Fruit fly (Drosophila melanogaster): Measurements from ENCODE around the gene inaF-A.

inaF-A gene

dm6 chrX:11736421-11736820, 2.7 kb upstream of the inaF-A start (continued):
- no peak for TF ChIP-seq CG33557 (GFP tag; optimal IDR thresholded peaks at IDR 0.05)
- no peak for TF ChIP-seq CG6683 (GFP tag; optimal IDR thresholded peaks at IDR 0.05)
- TF ChIP-seq Ets65A (GFP tag) = peak; percentile 50
- TF ChIP-seq Oaz (GFP tag; IDR thresholded peaks at IDR 0.05) = no peak
- peak; percentile 51; the same call in 1 of the 3 replicates for TF ChIP-seq row (GFP tag; IDR thresholded peaks at IDR 0.05)
- TF ChIP-seq repo (GFP tag; optimal IDR thresholded peaks at IDR 0.05) = no peak
- TF ChIP-seq CG3726 (GFP tag; IDR thresholded peaks at IDR 0.05) = no peak
- TF ChIP-seq MBD-R2 (GFP tag; IDR thresholded peaks at IDR 0.05) = no peak
- no peak for TF ChIP-seq croc (GFP tag; conservative IDR thresholded peaks at IDR 0.05)
- no peak for TF ChIP-seq Antp (GFP tag; optimal IDR thresholded peaks at IDR 0.05)
- TF ChIP-seq CG18011 (GFP tag; optimal IDR thresholded peaks at IDR 0.05) = no peak
- no peak for TF ChIP-seq toy (GFP tag; IDR thresholded peaks at IDR 0.05)
- TF ChIP-seq mld (GFP tag; IDR thresholded peaks at IDR 0.05; ENCODE audit: partially characterized antibody) = no peak
- no peak for TF ChIP-seq Camta (GFP tag; optimal IDR thresholded peaks at IDR 0.05)
- no peak for TF ChIP-seq ttk (GFP tag; IDR thresholded peaks at IDR 0.05)
- peak; percentile 26 for TF ChIP-seq Blimp-1 (GFP tag; optimal IDR thresholded peaks at IDR 0.05)
- TF ChIP-seq ara (GFP tag; IDR thresholded peaks at IDR 0.05) = no peak
- TF ChIP-seq HLHmδ (GFP tag; optimal IDR thresholded peaks at IDR 0.05) = no peak
- TF ChIP-seq tin (GFP tag; optimal IDR thresholded peaks at IDR 0.05) = no peak
- TF ChIP-seq Aef1 (GFP tag; IDR thresholded peaks at IDR 0.05) = no peak
- no peak for TF ChIP-seq CG3847 (GFP tag; IDR thresholded peaks at IDR 0.05)
- no peak for TF ChIP-seq prd (optimal IDR thresholded peaks at IDR 0.05)
- 0 out of 3 replicates have a peak, but pooled peaks have one; percentile 31 for TF ChIP-seq prd (GFP tag; IDR thresholded peaks at IDR 0.05)
- TF ChIP-seq kah (GFP tag; optimal IDR thresholded peaks at IDR 0.05) = no peak
- TF ChIP-seq Dll (GFP tag; IDR thresholded peaks at IDR 0.05; ENCODE audit: partially characterized antibody) = no peak
- no peak for TF ChIP-seq CG11696 (GFP tag; IDR thresholded peaks at IDR 0.05)
- TF ChIP-seq CG15696 (tag; optimal IDR thresholded peaks at IDR 0.05) = no peak
- peak; percentile 7 for TF ChIP-seq CG14710 (tag; optimal IDR thresholded peaks at IDR 0.05)
- TF ChIP-seq CG15479 (GFP tag; optimal IDR thresholded peaks at IDR 0.05) = no peak
- peak; percentile 7 for TF ChIP-seq CG9727 (GFP tag; optimal IDR thresholded peaks at IDR 0.05)
- no peak for TF ChIP-seq twi (tag; optimal IDR thresholded peaks at IDR 0.05)
- peak; percentile 2 for TF ChIP-seq Oli (tag; optimal IDR thresholded peaks at IDR 0.05)
- no peak for TF ChIP-seq cg (GFP tag; optimal IDR thresholded peaks at IDR 0.05)
- TF ChIP-seq CG4730 (GFP tag; IDR thresholded peaks at IDR 0.05) = no peak
- TF ChIP-seq Xrp1 (GFP tag; IDR thresholded peaks at IDR 0.05) = peak; percentile 33; the same call in 1 of the 2 replicates
- 0 out of 2 replicates have a peak, but pooled peaks have one; percentile 22 for TF ChIP-seq sisA (GFP tag; IDR thresholded peaks at IDR 0.05)
- TF ChIP-seq CG33213 (GFP tag; optimal IDR thresholded peaks at IDR 0.05) = no peak
- TF ChIP-seq CG4424 (GFP tag; optimal IDR thresholded peaks at IDR 0.05) = peak; percentile 19
- TF ChIP-seq Hr51 (GFP tag; optimal IDR thresholded peaks at IDR 0.05) = no peak
- TF ChIP-seq CG1024 (GFP tag; IDR thresholded peaks at IDR 0.05) = no peak
- TF ChIP-seq Adf1 (GFP tag; IDR thresholded peaks at IDR 0.05) = no peak
- no peak for TF ChIP-seq lmd (GFP tag; IDR thresholded peaks at IDR 0.05)
- no peak for TF ChIP-seq sob (GFP tag; IDR thresholded peaks at IDR 0.05)
- no peak for TF ChIP-seq emc (GFP tag; optimal IDR thresholded peaks at IDR 0.05)
- no peak for TF ChIP-seq CG10462 (GFP tag; optimal IDR thresholded peaks at IDR 0.05)
- TF ChIP-seq CG12236 (GFP tag; optimal IDR thresholded peaks at IDR 0.05) = no peak
- no peak for TF ChIP-seq CG13123 (GFP tag; optimal IDR thresholded peaks at IDR 0.05)
- TF ChIP-seq psq (GFP tag; optimal IDR thresholded peaks at IDR 0.05) = no peak
- no peak for TF ChIP-seq HLH4C (GFP tag; IDR thresholded peaks at IDR 0.05; ENCODE audit: partially characterized antibody)
- no peak for TF ChIP-seq hb (GFP tag; IDR thresholded peaks at IDR 0.05; ENCODE audit: partially characterized antibody)
- peak in 1 of 2 experiments; percentile 37 for TF ChIP-seq bsh (GFP tag; optimal IDR thresholded peaks at IDR 0.05)
- TF ChIP-seq CG4820 (GFP tag; optimal IDR thresholded peaks at IDR 0.05) = no peak

All from whole organism, embryonic.